Fruit fly (Drosophila melanogaster) whole organism, embryonic: ENCODE measurements around the gene Gr61a.

Experiments
- Adf1 ChIP-seq: fragments of 200-800 bp; sonication (Bioruptor generic); IDR thresholded peaks from 2 replicates; pipeline ENCODE4 v1.3.6; 2022; ENCODE audit warnings: missing biosample characterization, missing genetic modification characterization
- Antp ChIP-seq: fragments of 200-800 bp; sonication (Bioruptor generic); optimal IDR thresholded peaks from 3 replicates; lab custom pipeline; 2016; ENCODE audit warnings: missing biosample characterization, missing genetic modification characterization
- Atf-2 ChIP-seq: fragments of 200-800 bp; sonication (Bioruptor generic); optimal IDR thresholded peaks from 2 replicates; lab custom pipeline; 2016; ENCODE audit warnings: missing biosample characterization, missing genetic modification characterization
- Atf3 ChIP-seq: fragments of 200-800 bp; sonication (Bioruptor generic); optimal IDR thresholded peaks from 3 replicates; lab custom pipeline; 2016; ENCODE audit warnings: missing biosample characterization, missing genetic modification characterization
- Bgb ChIP-seq: fragments of 200-800 bp; sonication (Bioruptor generic); IDR thresholded peaks from 2 replicates; pipeline ENCODE4 v1.3.6; 2022; ENCODE audit warnings: missing biosample characterization, missing genetic modification characterization; ENCODE audit not compliant: partially characterized antibody
- C15 ChIP-seq: fragments of 200-800 bp; sonication (Bioruptor generic); IDR thresholded peaks from 3 replicates; pipeline ENCODE4 v1.3.6; 2022; ENCODE audit warnings: missing biosample characterization, missing genetic modification characterization
- CG10274 ChIP-seq: fragments of 200-800 bp; sonication (Bioruptor generic); optimal IDR thresholded peaks from 3 replicates; lab custom pipeline; 2017; ENCODE audit warnings: missing biosample characterization, mild to moderate bottlenecking, missing genetic modification characterization
- CG12391 ChIP-seq: fragments of 200-800 bp; sonication (Bioruptor generic); optimal IDR thresholded peaks from 3 replicates; lab custom pipeline; 2018; ENCODE audit warnings: missing biosample characterization, mild to moderate bottlenecking, missing genetic modification characterization, moderate library complexity
- CG13296 ChIP-seq: fragments of 200-800 bp; sonication (Bioruptor generic); optimal IDR thresholded peaks from 3 replicates; lab custom pipeline; 2018; ENCODE audit warnings: missing biosample characterization, mild to moderate bottlenecking, missing genetic modification characterization
- CG14710 ChIP-seq: fragments of 200-800 bp; sonication (Bioruptor generic); optimal IDR thresholded peaks from 3 replicates; lab custom pipeline; 2019; ENCODE audit warnings: missing biosample characterization, mild to moderate bottlenecking, missing genetic modification characterization, moderate library complexity
- CG14965 ChIP-seq: fragments of 200-800 bp; sonication (Bioruptor generic); optimal IDR thresholded peaks from 2 replicates; lab custom pipeline; 2016; ENCODE audit warnings: missing biosample characterization, missing genetic modification characterization, borderline replicate concordance
- CG1529 ChIP-seq: fragments of 200-800 bp; sonication (Bioruptor generic); optimal IDR thresholded peaks from 3 replicates; lab custom pipeline; 2018; ENCODE audit warnings: missing biosample characterization, missing genetic modification characterization
- CG16779 ChIP-seq: fragments of 200-800 bp; sonication (Bioruptor generic); IDR thresholded peaks from 2 replicates; pipeline ENCODE4 v1.3.6; 2022; ENCODE audit warnings: missing biosample characterization, missing genetic modification characterization
- CG17328 ChIP-seq: fragments of 200-800 bp; sonication (Bioruptor generic); IDR thresholded peaks from 2 replicates; pipeline ENCODE4 v1.3.6; 2022; ENCODE audit warnings: missing biosample characterization, missing genetic modification characterization
- CG18011 ChIP-seq: fragments of 200-800 bp; sonication (Bioruptor generic); optimal IDR thresholded peaks from 2 replicates; lab custom pipeline; 2017; ENCODE audit warnings: missing biosample characterization, missing genetic modification characterization, mild to moderate bottlenecking, moderate library complexity, missing genotype
- CG18764 ChIP-seq: fragments of 200-800 bp; sonication (Bioruptor generic); optimal IDR thresholded peaks from 3 replicates; lab custom pipeline; 2016; ENCODE audit warnings: missing biosample characterization, missing genetic modification characterization
- CG31365 ChIP-seq: fragments of 200-800 bp; sonication (Bioruptor generic); optimal IDR thresholded peaks from 2 replicates; lab custom pipeline; 2018; ENCODE audit warnings: missing biosample characterization, mild to moderate bottlenecking, missing genetic modification characterization
- CG31441 ChIP-seq: fragments of 200-800 bp; sonication (Bioruptor generic); IDR thresholded peaks from 2 replicates; pipeline ENCODE4 v1.3.6; 2022; ENCODE audit warnings: missing biosample characterization, missing genetic modification characterization
- CG32772 ChIP-seq: fragments of 200-800 bp; sonication (Bioruptor generic); IDR thresholded peaks from 2 replicates; pipeline ENCODE4 v1.3.6; 2022; ENCODE audit warnings: missing biosample characterization, missing genetic modification characterization
- CG33213 ChIP-seq: fragments of 200-800 bp; sonication (Bioruptor generic); optimal IDR thresholded peaks from 3 replicates; lab custom pipeline; 2016; ENCODE audit warnings: missing biosample characterization, missing genetic modification characterization
- CG4820 ChIP-seq: fragments of 200-800 bp; sonication (Bioruptor generic); optimal IDR thresholded peaks from 3 replicates; lab custom pipeline; 2016; ENCODE audit warnings: missing biosample characterization, missing genetic modification characterization
- CG4854 ChIP-seq: fragments of 200-800 bp; sonication (Bioruptor generic); optimal IDR thresholded peaks from 2 replicates; lab custom pipeline; 2016; ENCODE audit warnings: missing biosample characterization, missing genetic modification characterization, inconsistent platforms
- CG8388 ChIP-seq: fragments of 200-800 bp; sonication (Bioruptor generic); optimal IDR thresholded peaks from 2 replicates; lab custom pipeline; 2019; ENCODE audit warnings: missing biosample characterization, mild to moderate bottlenecking, missing genetic modification characterization, moderate library complexity
- CkIIα-i1 ChIP-seq: fragments of 200-800 bp; sonication (Bioruptor generic); IDR thresholded peaks from 2 replicates; pipeline ENCODE4 v1.3.6; 2022; ENCODE audit warnings: missing biosample characterization, missing genetic modification characterization
- Dek ChIP-seq: fragments of 200-800 bp; sonication (Bioruptor generic); optimal IDR thresholded peaks from 3 replicates; lab custom pipeline; 2019; ENCODE audit warnings: missing biosample characterization, mild to moderate bottlenecking, missing genetic modification characterization, moderate library complexity
- E2f1 ChIP-seq: fragments of 200-800 bp; sonication (Bioruptor generic); IDR thresholded peaks from 2 replicates; pipeline ENCODE4 v1.3.6; 2022; ENCODE audit warnings: missing biosample characterization, missing genetic modification characterization
- Eip74EF ChIP-seq, 2 experiments: fragments of 200-800 bp in 1 of 2; fragments of >200 bp in 1 of 2; sonication (Bioruptor generic) in 1 of 2; optimal IDR thresholded peaks; 2 replicates each; lab custom pipeline; 2017 to 2019; ENCODE audit warnings: missing biosample characterization in 2 of 2, missing genetic modification characterization in 2 of 2, mild to moderate bottlenecking in 1 of 2, moderate library complexity in 1 of 2
- Gsc ChIP-seq: fragments of 200-800 bp; sonication (Bioruptor generic); IDR thresholded peaks from 2 replicates; pipeline ENCODE4 v1.3.6; 2022; ENCODE audit warnings: missing biosample characterization, missing genetic modification characterization
- Lim3 ChIP-seq: fragments of 200-800 bp; sonication (Bioruptor generic); IDR thresholded peaks from 2 replicates; pipeline ENCODE4 v1.3.6; 2022; ENCODE audit warnings: missing biosample characterization, missing genetic modification characterization
- MTF-1 ChIP-seq: fragments of 200-800 bp; sonication (Bioruptor generic); optimal IDR thresholded peaks from 2 replicates; lab custom pipeline; 2018; ENCODE audit warnings: missing biosample characterization, mild to moderate bottlenecking, missing genetic modification characterization, borderline replicate concordance
- Med ChIP-seq: fragments of 200-800 bp; sonication (Bioruptor generic); peaks from one replicate; lab custom pipeline; 2016; ENCODE audit warnings: missing biosample characterization, missing genetic modification characterization, mild to moderate bottlenecking, inconsistent platforms, moderate library complexity
- Nf-YC ChIP-seq: fragments of 200-800 bp; optimal IDR thresholded peaks from 3 replicates; lab custom pipeline; 2019; ENCODE audit warnings: missing biosample characterization, mild to moderate bottlenecking, missing genetic modification characterization, moderate library complexity
- PHDP ChIP-seq: fragments of 200-800 bp; sonication (Bioruptor generic); optimal IDR thresholded peaks from 3 replicates; lab custom pipeline; 2018; ENCODE audit warnings: missing biosample characterization, mild to moderate bottlenecking, missing genetic modification characterization, moderate library complexity
- Pdp1 ChIP-seq, 2 experiments: fragments of 200-800 bp; sonication (Bioruptor generic); optimal IDR thresholded peaks; 3 replicates each; lab custom pipeline; 2016; ENCODE audit warnings: missing biosample characterization in 2 of 2, missing genetic modification characterization in 2 of 2, mild to moderate bottlenecking in 1 of 2, moderate library complexity in 1 of 2
- caup ChIP-seq: fragments of 200-800 bp; sonication (Bioruptor generic); optimal IDR thresholded peaks from 3 replicates; lab custom pipeline; 2017; ENCODE audit warnings: missing biosample characterization, mild to moderate bottlenecking, missing genetic modification characterization, moderate library complexity; ENCODE audit not compliant: severe bottlenecking
- chm ChIP-seq: fragments of 200-800 bp; sonication (Bioruptor generic); IDR thresholded peaks from 2 replicates; pipeline ENCODE4 v1.3.6; 2022; ENCODE audit warnings: missing biosample characterization, missing genetic modification characterization
- dati ChIP-seq: fragments of 200-800 bp; sonication (Bioruptor generic); IDR thresholded peaks from 2 replicates; pipeline ENCODE4 v1.3.6; 2022; ENCODE audit warnings: missing biosample characterization, missing genetic modification characterization
- dmrt99B ChIP-seq: fragments of 200-800 bp; sonication (Bioruptor generic); optimal IDR thresholded peaks from 2 replicates; lab custom pipeline; 2018; ENCODE audit warnings: missing biosample characterization, mild to moderate bottlenecking, missing genetic modification characterization, moderate library complexity
- ewg ChIP-seq: fragments of 200-800 bp; sonication (Bioruptor generic); optimal IDR thresholded peaks from 3 replicates; lab custom pipeline; 2017; ENCODE audit warnings: mild to moderate bottlenecking, missing biosample characterization, missing genetic modification reagents, missing genetic modification characterization
- fd102C ChIP-seq: fragments of 200-800 bp; sonication (Bioruptor generic); optimal IDR thresholded peaks from 2 replicates; lab custom pipeline; 2018; ENCODE audit warnings: missing biosample characterization, mild to moderate bottlenecking, missing genetic modification characterization, moderate library complexity
- hb ChIP-seq: fragments of 200-800 bp; sonication (Bioruptor generic); IDR thresholded peaks from 3 replicates; pipeline ENCODE4 v1.3.6; 2022; ENCODE audit warnings: missing biosample characterization, missing genetic modification characterization; ENCODE audit not compliant: partially characterized antibody
- odd ChIP-seq: fragments of 200-800 bp; sonication (Bioruptor generic); optimal IDR thresholded peaks from 2 replicates; lab custom pipeline; 2017; ENCODE audit warnings: missing biosample characterization, mild to moderate bottlenecking, missing genetic modification characterization
- schlank ChIP-seq: fragments of 200-800 bp; sonication (Bioruptor generic); optimal IDR thresholded peaks from 2 replicates; lab custom pipeline; 2018; ENCODE audit warnings: missing biosample characterization, mild to moderate bottlenecking, missing genetic modification characterization
- shn ChIP-seq: fragments of 200-800 bp; sonication (Bioruptor generic); optimal IDR thresholded peaks from 3 replicates; lab custom pipeline; 2016; ENCODE audit warnings: missing biosample characterization, missing genetic modification characterization
- stc ChIP-seq: fragments of 200-800 bp; sonication (Bioruptor generic); IDR thresholded peaks from 2 replicates; pipeline ENCODE4 v1.3.6; 2022; ENCODE audit warnings: missing biosample characterization, missing genetic modification characterization
- trh ChIP-seq: fragments of 200-800 bp; sonication (Bioruptor generic); optimal IDR thresholded peaks from 2 replicates; lab custom pipeline; 2016; ENCODE audit warnings: missing biosample characterization, missing genetic modification characterization
- tup ChIP-seq: fragments of 200-800 bp; sonication (Bioruptor generic); optimal IDR thresholded peaks from 2 replicates; lab custom pipeline; 2016; ENCODE audit warnings: missing biosample characterization, mild to moderate bottlenecking, missing genetic modification characterization, moderate library complexity
- vvl ChIP-seq: fragments of 200-800 bp; sonication (Bioruptor generic); IDR thresholded peaks from 2 replicates; pipeline ENCODE4 v1.3.6; 2022; ENCODE audit warnings: missing biosample characterization, missing genetic modification characterization
- zen2 ChIP-seq: fragments of 200-800 bp; sonication (Bioruptor generic); IDR thresholded peaks from 3 replicates; pipeline ENCODE4 v1.3.6; 2022; ENCODE audit warnings: missing biosample characterization, missing genetic modification characterization; ENCODE audit not compliant: partially characterized antibody

Gr61a gene

DNA sequence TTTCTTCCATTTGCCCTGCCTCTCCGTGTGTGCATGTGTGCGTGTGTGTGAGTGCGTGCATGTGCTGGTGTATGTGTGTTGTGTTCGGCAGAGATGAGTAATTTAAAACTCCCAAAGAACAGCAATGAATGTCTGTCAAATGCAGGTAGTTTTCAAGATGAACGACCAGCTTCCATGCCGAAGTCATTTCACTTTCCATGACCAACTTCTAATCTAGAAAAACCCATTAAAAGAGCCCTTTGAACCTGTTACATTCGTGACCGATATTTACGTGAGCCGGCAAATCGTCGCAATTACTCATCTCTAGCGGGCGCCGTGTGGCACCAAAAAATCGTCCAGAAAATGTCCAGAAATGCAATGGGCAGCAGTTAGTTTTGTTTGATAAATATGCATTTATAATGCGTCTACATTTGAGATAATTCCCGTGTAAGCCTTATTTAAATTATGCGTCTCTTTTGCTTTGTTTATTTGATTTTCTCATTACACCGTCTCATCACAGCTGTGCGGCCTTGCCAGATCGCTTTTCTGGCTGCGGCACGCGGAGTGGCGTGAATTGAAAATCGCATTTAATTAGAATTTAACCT, 31.2 kb downstream of the Gr61a start (continued):
- TF ChIP-seq Gsc (no peak), dati (GFP tag; lab: Robert Waterston, UW) (no peak), CG14965 (no peak), CG14710 (peak; percentile 45), CG17328 (GFP tag; lab: Robert Waterston, UW) (no peak), tup (GFP tag; lab: Kevin White, UChicago) (no peak), CG18764 (GFP tag; lab: Kevin White, UChicago) (no peak), trh (GFP tag; lab: Kevin White, UChicago) (no peak), CG1529 (GFP tag; lab: Kevin White, UChicago) (no peak), MTF-1 (no peak), Pdp1 (GFP tag; optimal IDR thresholded peaks at IDR 0.05; lab: Kevin White, UChicago) (peak; percentile 41 to 56), chm (GFP tag; lab: Robert Waterston, UW) (no peak), stc (GFP tag; lab: Robert Waterston, UW) (no peak), CG18011 (GFP tag; lab: Kevin White, UChicago) (no peak), Med (GFP tag; lab: Kevin White, UChicago) (peak; percentile 83), shn (GFP tag; lab: Kevin White, UChicago) (peak; percentile 63), CG10274 (GFP tag; lab: Kevin White, UChicago) (no peak), fd102C (GFP tag; lab: Kevin White, UChicago) (no peak), CG31441 (GFP tag; lab: Robert Waterston, UW) (peak; percentile 9; the same call in 1 of the 2 replicates), CG13296 (no peak), CG4820 (GFP tag; lab: Kevin White, UChicago) (peak; percentile 12), hb (GFP tag; lab: Robert Waterston, UW) (peak; percentile 71; the same call in 2 of the 3 replicates), Lim3 (GFP tag; lab: Robert Waterston, UW) (no peak), zen2 (peak; percentile 59; the same call in 1 of the 3 replicates), C15 (GFP tag; lab: Robert Waterston, UW) (no peak), PHDP (no peak), Atf3 (peak; percentile 13), CG32772 (no peak), CG12391 (tag; lab: Kevin White, UChicago) (peak; percentile 11), schlank (tag; lab: Kevin White, UChicago) (no peak), E2f1 (GFP tag; lab: Robert Waterston, UW) (0 out of 2 replicates have a peak, but pooled peaks have one; percentile 17), Eip74EF (GFP tag; optimal IDR thresholded peaks at IDR 0.05; lab: Kevin White, UChicago) (no peak), odd (GFP tag; lab: Kevin White, UChicago) (no peak), CG8388 (GFP tag; lab: Kevin White, UChicago) (no peak), CG31365 (no peak), Atf-2 (GFP tag; lab: Kevin White, UChicago) (peak; percentile 47), Bgb (peak; percentile 71), ewg (no peak), caup (GFP tag; lab: Kevin White, UChicago) (no peak), CG33213 (GFP tag; lab: Kevin White, UChicago) (peak; percentile 39), vvl (GFP tag; lab: Robert Waterston, UW) (peak; percentile 8; the same call in 1 of the 2 replicates), Nf-YC (tag; lab: Kevin White, UChicago) (peak; percentile 44), Dek (tag; lab: Kevin White, UChicago) (no peak), CG16779 (GFP tag; lab: Robert Waterston, UW) (no peak), CkIIα-i1 (GFP tag; lab: Robert Waterston, UW) (no peak), dmrt99B (peak; percentile 7), Adf1 (GFP tag; lab: Robert Waterston, UW) (no peak), Antp (peak; percentile 65), CG4854 (no peak)
